Worm (Caenorhabditis elegans) whole organism, late embryonic: Measurements from ENCODE around the gene srt-63.

Source experiments
- C08G9.2 ChIP-seq: sonication (generic microtip); optimal IDR thresholded peaks from 2 replicates; lab custom pipeline; 2016; ENCODE audit warnings: mild to moderate bottlenecking, missing genetic modification characterization, moderate library complexity, missing compliant biosample characterization
- C38D4.7 ChIP-seq: fragments of 200-800 bp; sonication (Bioruptor generic); optimal IDR thresholded peaks from 2 replicates; lab custom pipeline; 2018; ENCODE audit warnings: mild to moderate bottlenecking, missing genetic modification characterization, moderate library complexity, missing compliant biosample characterization
- F13H6.1 ChIP-seq: sonication (generic microtip); optimal IDR thresholded peaks from 2 replicates; lab custom pipeline; 2016; ENCODE audit warnings: missing genetic modification characterization, missing compliant biosample characterization
- K02D7.2 ChIP-seq: sonication (generic microtip); optimal IDR thresholded peaks from 2 replicates; lab custom pipeline; 2017; ENCODE audit warnings: mild to moderate bottlenecking, missing genetic modification characterization, missing compliant biosample characterization
- K09A11.1 ChIP-seq: sonication (generic microtip); optimal IDR thresholded peaks from 2 replicates; lab custom pipeline; 2017; ENCODE audit warnings: antibody characterized with exemption, mild to moderate bottlenecking, missing genetic modification characterization, missing compliant biosample characterization; ENCODE audit not compliant: insufficient read depth
- T23F11.4 ChIP-seq: fragments of 200-800 bp; sonication (Bioruptor generic); optimal IDR thresholded peaks from 2 replicates; lab custom pipeline; 2018; ENCODE audit warnings: mild to moderate bottlenecking, missing genetic modification characterization, missing compliant biosample characterization
- Y22D7AL.16 ChIP-seq: sonication (generic microtip); optimal IDR thresholded peaks from 2 replicates; lab custom pipeline; 2016; ENCODE audit warnings: missing genetic modification characterization, missing compliant biosample characterization
- ama-1 ChIP-seq: fragments of 150-350 bp; optimal IDR thresholded peaks from 2 replicates; lab custom pipeline; 2014
- ceh-14 ChIP-seq: sonication (generic microtip); optimal IDR thresholded peaks from 2 replicates; lab custom pipeline; 2016; ENCODE audit warnings: missing genotype, missing genetic modification characterization, missing compliant biosample characterization
- ceh-19 ChIP-seq: fragments of 200-800 bp; sonication (Bioruptor generic); optimal IDR thresholded peaks from 2 replicates; lab custom pipeline; 2018; ENCODE audit warnings: mild to moderate bottlenecking, missing genetic modification characterization, missing compliant biosample characterization
- ceh-2 ChIP-seq: sonication (generic microtip); optimal IDR thresholded peaks from 2 replicates; lab custom pipeline; 2016; ENCODE audit warnings: missing genotype, missing genetic modification characterization, missing compliant biosample characterization
- ceh-22 ChIP-seq: sonication (generic microtip); optimal IDR thresholded peaks from 2 replicates; lab custom pipeline; 2017; ENCODE audit warnings: missing biosample characterization, missing genetic modification characterization
- ceh-31 ChIP-seq: sonication (generic microtip); optimal IDR thresholded peaks from 2 replicates; lab custom pipeline; 2016; ENCODE audit warnings: missing genetic modification characterization, missing compliant biosample characterization
- ceh-34 ChIP-seq: sonication (generic microtip); optimal IDR thresholded peaks from 2 replicates; lab custom pipeline; 2016; ENCODE audit warnings: mild to moderate bottlenecking, missing genetic modification characterization, missing compliant biosample characterization
- ceh-6 ChIP-seq: fragments of 200-800 bp; sonication (Bioruptor generic); optimal IDR thresholded peaks from 2 replicates; lab custom pipeline; 2018; ENCODE audit warnings: mild to moderate bottlenecking, missing genetic modification characterization, missing compliant biosample characterization
- che-1 ChIP-seq: sonication (generic microtip); optimal IDR thresholded peaks from 2 replicates; lab custom pipeline; 2016; ENCODE audit warnings: mild to moderate bottlenecking, missing genetic modification characterization, missing compliant biosample characterization
- dve-1 ChIP-seq: sonication (generic microtip); optimal IDR thresholded peaks from 2 replicates; lab custom pipeline; 2017; ENCODE audit warnings: antibody characterized with exemption, mild to moderate bottlenecking, missing genetic modification characterization, missing compliant biosample characterization
- elt-2 ChIP-seq: sonication (generic microtip); optimal IDR thresholded peaks from 2 replicates; lab custom pipeline; 2016; ENCODE audit warnings: missing genetic modification reagents, missing genetic modification characterization, missing compliant biosample characterization
- ets-4 ChIP-seq: sonication (generic microtip); optimal IDR thresholded peaks from 2 replicates; lab custom pipeline; 2016; ENCODE audit warnings: missing genetic modification characterization, missing compliant biosample characterization
- fkh-10 ChIP-seq: fragments of 150-350 bp; optimal IDR thresholded peaks from 2 replicates; lab custom pipeline; 2014; ENCODE audit warnings: missing biosample characterization, missing genetic modification reagents, missing genetic modification characterization
- fkh-6 ChIP-seq: sonication (generic microtip); optimal IDR thresholded peaks from 2 replicates; lab custom pipeline; 2016; ENCODE audit warnings: missing genetic modification characterization, missing compliant biosample characterization
- hlh-6 ChIP-seq: sonication (generic microtip); optimal IDR thresholded peaks from 2 replicates; lab custom pipeline; 2016; ENCODE audit warnings: missing genotype, missing genetic modification characterization, missing compliant biosample characterization
- hlh-8 ChIP-seq: sonication (generic microtip); optimal IDR thresholded peaks from 2 replicates; lab custom pipeline; 2016; ENCODE audit warnings: missing genotype, missing genetic modification characterization, missing compliant biosample characterization
- lim-6 ChIP-seq: sonication (generic microtip); optimal IDR thresholded peaks from 2 replicates; lab custom pipeline; 2016; ENCODE audit warnings: missing genetic modification characterization, missing compliant biosample characterization
- lin-11 ChIP-seq: fragments of 200-800 bp; sonication (Bioruptor generic); optimal IDR thresholded peaks from 2 replicates; lab custom pipeline; 2018; ENCODE audit warnings: mild to moderate bottlenecking, missing genetic modification characterization, missing compliant biosample characterization
- nfya-1 ChIP-seq: sonication (generic microtip); optimal IDR thresholded peaks from 2 replicates; lab custom pipeline; 2017; ENCODE audit warnings: missing genetic modification characterization, mild to moderate bottlenecking, missing compliant biosample characterization, antibody characterized with exemption, moderate library complexity
- nhr-11 ChIP-seq: fragments of 150-350 bp; optimal IDR thresholded peaks from 2 replicates; lab custom pipeline; 2014; ENCODE audit warnings: missing biosample characterization, missing genetic modification characterization
- nhr-232 ChIP-seq: sonication (generic microtip); optimal IDR thresholded peaks from 2 replicates; lab custom pipeline; 2016; ENCODE audit warnings: missing genetic modification characterization, missing compliant biosample characterization
- npax-4 ChIP-seq: sonication (generic microtip); optimal IDR thresholded peaks from 2 replicates; lab custom pipeline; 2016; ENCODE audit warnings: missing genetic modification characterization, missing compliant biosample characterization
- odd-2 ChIP-seq: sonication (generic microtip); optimal IDR thresholded peaks from 2 replicates; lab custom pipeline; 2017; ENCODE audit warnings: antibody characterized with exemption, mild to moderate bottlenecking, missing genetic modification characterization, missing compliant biosample characterization
- pag-3 ChIP-seq: sonication (generic microtip); optimal IDR thresholded peaks from 2 replicates; lab custom pipeline; 2016; ENCODE audit warnings: missing compliant biosample characterization, missing genetic modification characterization, borderline replicate concordance
- pat-9 ChIP-seq: fragments of 200-800 bp; sonication (Bioruptor generic); optimal IDR thresholded peaks from 2 replicates; lab custom pipeline; 2018; ENCODE audit warnings: mild to moderate bottlenecking, missing genetic modification characterization, moderate library complexity, missing compliant biosample characterization
- pax-1 ChIP-seq: fragments of 150-350 bp; optimal IDR thresholded peaks from 2 replicates; lab custom pipeline; 2014; ENCODE audit warnings: missing biosample characterization, missing genetic modification characterization
- pha-4 ChIP-seq: fragments of 150-350 bp; optimal IDR thresholded peaks from 2 replicates; lab custom pipeline; 2018; ENCODE audit warnings: missing biosample characterization, missing genetic modification reagents, missing genetic modification characterization
- pqm-1 ChIP-seq: sonication (generic microtip); optimal IDR thresholded peaks from 2 replicates; lab custom pipeline; 2016; ENCODE audit warnings: missing genetic modification characterization, missing compliant biosample characterization
- pros-1 ChIP-seq: fragments of 150-350 bp; optimal IDR thresholded peaks from 2 replicates; lab custom pipeline; 2014; ENCODE audit warnings: missing biosample characterization, missing genetic modification reagents, missing genetic modification characterization
- ref-2 ChIP-seq: sonication (generic microtip); optimal IDR thresholded peaks from 2 replicates; lab custom pipeline; 2016; ENCODE audit warnings: missing genetic modification characterization, missing compliant biosample characterization
- rnt-1 ChIP-seq: sonication (generic microtip); optimal IDR thresholded peaks from 2 replicates; lab custom pipeline; 2016; ENCODE audit warnings: missing genetic modification characterization, missing compliant biosample characterization
- sox-4 ChIP-seq: sonication (generic microtip); optimal IDR thresholded peaks from 2 replicates; lab custom pipeline; 2017; ENCODE audit warnings: mild to moderate bottlenecking, missing genetic modification characterization, inconsistent platforms, missing compliant biosample characterization
- tbx-2 ChIP-seq: sonication (generic microtip); optimal IDR thresholded peaks from 2 replicates; lab custom pipeline; 2016; ENCODE audit warnings: missing genetic modification characterization, missing compliant biosample characterization
- tbx-7 ChIP-seq: sonication (generic microtip); optimal IDR thresholded peaks from 2 replicates; lab custom pipeline; 2016; ENCODE audit warnings: missing genotype, missing genetic modification characterization, missing compliant biosample characterization
- ttx-3 ChIP-seq: sonication (generic microtip); optimal IDR thresholded peaks from 2 replicates; lab custom pipeline; 2016; ENCODE audit warnings: missing genetic modification reagents, missing genetic modification characterization, missing compliant biosample characterization
- unc-55 ChIP-seq: sonication (generic microtip); optimal IDR thresholded peaks from 2 replicates; lab custom pipeline; 2017; ENCODE audit warnings: missing biosample characterization, missing genetic modification reagents, missing genetic modification characterization
- unc-86 ChIP-seq: sonication (generic microtip); optimal IDR thresholded peaks from 2 replicates; lab custom pipeline; 2016; ENCODE audit warnings: missing genetic modification characterization, missing compliant biosample characterization
- zip-5 ChIP-seq: sonication (generic microtip); optimal IDR thresholded peaks from 2 replicates; lab custom pipeline; 2016; ENCODE audit warnings: missing genetic modification characterization, missing compliant biosample characterization

The srt-63 gene

DNA sequence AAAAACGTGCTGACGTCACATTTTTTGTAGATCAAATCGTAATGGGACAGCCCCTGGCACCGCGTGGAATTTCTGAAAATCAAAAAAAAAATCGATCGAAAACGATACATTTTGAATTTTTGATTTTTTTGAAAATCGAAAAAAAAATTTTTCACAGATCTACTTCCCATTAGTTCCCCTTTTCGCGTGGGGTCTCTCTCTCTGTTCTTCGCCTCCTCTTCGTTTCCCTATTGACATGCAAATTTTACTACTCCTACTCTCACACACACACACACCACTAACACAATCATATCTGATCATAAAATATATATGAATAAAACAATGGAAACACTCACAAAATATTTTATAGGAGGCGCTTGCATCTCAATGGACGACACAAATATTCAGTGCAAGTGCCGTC is 37.3 kb downstream of the srt-63 start:
- TF ChIP-seq ceh-31 (peak; percentile 76), lin-11 (no peak), pros-1 (tag; lab: Kevin White, UChicago) (no peak), ceh-14 (tag; lab: Kevin White, UChicago) (peak; percentile 25), tbx-7 (tag; lab: Kevin White, UChicago) (peak; percentile 28), ets-4 (tag; lab: Kevin White, UChicago) (no peak), C08G9.2 (tag; lab: Kevin White, UChicago) (peak; percentile 69), ceh-22 (tag; lab: Kevin White, UChicago) (no peak), pha-4 (tag; lab: Kevin White, UChicago) (no peak), Y22D7AL.16 (tag; lab: Kevin White, UChicago) (no peak), ref-2 (peak; percentile 60), K09A11.1 (tag; lab: Kevin White, UChicago) (no peak), che-1 (no peak), F13H6.1 (tag; lab: Kevin White, UChicago) (no peak), C38D4.7 (GFP tag; lab: Kevin White, UChicago) (peak; percentile 26), ama-1 (lab: Kevin White, UChicago) (no peak), ceh-19 (GFP tag; lab: Kevin White, UChicago) (no peak), tbx-2 (tag; lab: Kevin White, UChicago) (peak; percentile 77), pax-1 (tag; lab: Kevin White, UChicago) (no peak), npax-4 (tag; lab: Kevin White, UChicago) (no peak), pqm-1 (no peak), ceh-34 (tag; lab: Kevin White, UChicago) (no peak), nhr-11 (tag; lab: Kevin White, UChicago) (no peak), pag-3 (tag; lab: Kevin White, UChicago) (no peak), unc-55 (GFP tag; lab: Kevin White, UChicago) (no peak), fkh-6 (peak; percentile 27), zip-5 (tag; lab: Kevin White, UChicago) (peak; percentile 64), unc-86 (tag; lab: Kevin White, UChicago) (no peak), elt-2 (tag; lab: Kevin White, UChicago) (peak; percentile 5), rnt-1 (tag; lab: Kevin White, UChicago) (peak; percentile 12), odd-2 (tag; lab: Kevin White, UChicago) (no peak), lim-6 (tag; lab: Kevin White, UChicago) (peak; percentile 29), K02D7.2 (no peak), hlh-6 (tag; lab: Kevin White, UChicago) (no peak), nhr-232 (tag; lab: Kevin White, UChicago) (no peak), ceh-6 (GFP tag; lab: Kevin White, UChicago) (no peak), sox-4 (tag; lab: Kevin White, UChicago) (no peak), ttx-3 (tag; lab: Kevin White, UChicago) (no peak), ceh-2 (tag; lab: Kevin White, UChicago) (peak; percentile 47)

DNA sequence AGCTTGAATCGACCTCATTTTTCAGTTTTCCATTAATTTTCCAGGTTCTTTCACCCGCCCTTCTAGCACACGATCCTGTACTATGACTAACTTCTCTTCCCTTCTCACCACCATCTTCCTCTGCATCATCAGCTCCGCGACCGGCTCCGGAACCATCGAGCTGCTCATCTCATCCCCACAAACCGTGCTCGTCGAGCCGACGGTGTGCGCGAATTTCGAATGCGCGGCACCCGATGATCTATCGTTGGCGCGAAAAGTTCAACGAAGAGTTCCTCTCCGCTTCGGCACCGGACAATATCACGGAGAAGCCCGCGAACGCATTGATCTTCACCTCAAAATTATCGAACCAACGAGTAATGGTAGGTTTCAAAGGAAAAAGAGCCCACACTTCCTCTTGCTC is 45.8 kb downstream of the srt-63 start, which contains the start of gene apx-1:
Gene apx-1, plus strand, starts transcription at position 50 of the 400 bp plus-strand sequence.
- TF ChIP-seq hlh-8: no peak
- no peak for TF ChIP-seq tbx-7 (tag; lab: Kevin White, UChicago)
- no peak for TF ChIP-seq sox-4 (tag; lab: Kevin White, UChicago)
- TF ChIP-seq rnt-1 (tag; lab: Kevin White, UChicago): no peak
- no peak for TF ChIP-seq dve-1
- no peak for TF ChIP-seq T23F11.4
- no peak for TF ChIP-seq pat-9 (tag; lab: Kevin White, UChicago)
- no peak for TF ChIP-seq pag-3 (tag; lab: Kevin White, UChicago)
- no peak for TF ChIP-seq ets-4 (tag; lab: Kevin White, UChicago)
- no peak for TF ChIP-seq fkh-10
- TF ChIP-seq ceh-22 (tag; lab: Kevin White, UChicago): no peak
- no peak for TF ChIP-seq fkh-6
- no peak for TF ChIP-seq nfya-1 (tag; lab: Kevin White, UChicago)
- no peak for TF ChIP-seq ttx-3 (tag; lab: Kevin White, UChicago)
- no peak for TF ChIP-seq npax-4 (tag; lab: Kevin White, UChicago)
- TF ChIP-seq, all 69 proteins: peak for 0
